Worm (Caenorhabditis elegans) whole organism, L3 larva: ENCODE measurements around the gene M02D8.3.
"Not testable (repeated sequence)": the region's sequence is repeated elsewhere in the genome, so short reads cannot be mapped to it uniquely, and the experiment has no call there.

Experiments
- R02D3.7 ChIP-seq: fragments of 150-350 bp; optimal IDR thresholded peaks from 2 replicates; lab custom pipeline; 2014; ENCODE audit warnings: missing biosample characterization, missing genetic modification characterization
- ZK546.5 ChIP-seq: sonication (generic microtip); optimal IDR thresholded peaks from 2 replicates; lab custom pipeline; 2017; ENCODE audit warnings: missing biosample characterization, missing genetic modification characterization
- aly-2 ChIP-seq: fragments of 150-350 bp; optimal IDR thresholded peaks from 2 replicates; lab custom pipeline; 2014; ENCODE audit warnings: missing biosample characterization, missing genetic modification characterization
- ceh-28 ChIP-seq: fragments of 150-350 bp; optimal IDR thresholded peaks from 2 replicates; lab custom pipeline; 2014; ENCODE audit warnings: missing biosample characterization, missing genetic modification reagents, missing genetic modification characterization
- ceh-9 ChIP-seq: sonication (generic microtip); optimal IDR thresholded peaks from 2 replicates; lab custom pipeline; 2018; ENCODE audit warnings: missing biosample characterization, missing genetic modification characterization
- egl-27 ChIP-seq: sonication (generic microtip); optimal IDR thresholded peaks from 4 replicates; lab custom pipeline; 2017; ENCODE audit warnings: missing biosample characterization, missing genetic modification reagents, missing genetic modification characterization
- egl-5 ChIP-seq: fragments of 150-350 bp; optimal IDR thresholded peaks from 2 replicates; lab custom pipeline; 2017; ENCODE audit warnings: missing biosample characterization, missing genetic modification reagents, missing genetic modification characterization, inconsistent platforms
- elt-2 ChIP-seq: sonication (generic microtip); optimal IDR thresholded peaks from 2 replicates; lab custom pipeline; 2016; ENCODE audit warnings: missing genetic modification reagents, mild to moderate bottlenecking, missing genetic modification characterization, missing compliant biosample characterization
- fkh-10 ChIP-seq: sonication (generic microtip); optimal IDR thresholded peaks from 2 replicates; lab custom pipeline; 2017; ENCODE audit warnings: missing biosample characterization, missing genetic modification reagents, missing genetic modification characterization
- fkh-2 ChIP-seq: fragments of 150-350 bp; optimal IDR thresholded peaks from 2 replicates; lab custom pipeline; 2014; ENCODE audit warnings: missing biosample characterization, missing genetic modification reagents, missing genetic modification characterization
- jun-1 ChIP-seq: fragments of 150-350 bp; optimal IDR thresholded peaks from 2 replicates; lab custom pipeline; 2014; ENCODE audit warnings: missing biosample characterization, missing genetic modification reagents, missing genetic modification characterization
- lin-15B ChIP-seq: fragments of 150-350 bp; optimal IDR thresholded peaks from 2 replicates; lab custom pipeline; 2014; ENCODE audit warnings: missing biosample characterization, missing genetic modification characterization
- lin-39 ChIP-seq: fragments of 150-350 bp; optimal IDR thresholded peaks from 2 replicates; lab custom pipeline; 2018; ENCODE audit warnings: missing biosample characterization, missing genetic modification reagents, missing genetic modification characterization
- lsy-12 ChIP-seq: sonication (generic microtip); optimal IDR thresholded peaks from 2 replicates; lab custom pipeline; 2016; ENCODE audit warnings: mild to moderate bottlenecking, missing genetic modification characterization, missing compliant biosample characterization
- mdl-1 ChIP-seq: fragments of 150-350 bp; optimal IDR thresholded peaks from 2 replicates; lab custom pipeline; 2014; ENCODE audit warnings: missing biosample characterization, missing genetic modification characterization
- nfya-1 ChIP-seq: sonication (generic microtip); optimal IDR thresholded peaks from 2 replicates; lab custom pipeline; 2017; ENCODE audit warnings: missing genetic modification characterization, mild to moderate bottlenecking, missing compliant biosample characterization, antibody characterized with exemption, moderate library complexity; ENCODE audit not compliant: insufficient read depth
- nhr-11 ChIP-seq: fragments of 150-350 bp; optimal IDR thresholded peaks from 2 replicates; lab custom pipeline; 2014; ENCODE audit warnings: missing biosample characterization, missing genetic modification characterization
- nhr-237 ChIP-seq: fragments of 150-350 bp; optimal IDR thresholded peaks from 2 replicates; lab custom pipeline; 2014; ENCODE audit warnings: missing biosample characterization, missing genetic modification characterization
- nhr-25 ChIP-seq: sonication (generic microtip); optimal IDR thresholded peaks from 2 replicates; lab custom pipeline; 2017; ENCODE audit warnings: missing biosample characterization, missing genetic modification characterization
- nhr-28 ChIP-seq: fragments of 150-350 bp; optimal IDR thresholded peaks from 2 replicates; lab custom pipeline; 2014; ENCODE audit warnings: missing biosample characterization, missing genetic modification characterization
- nhr-43 ChIP-seq: sonication (generic microtip); optimal IDR thresholded peaks from 2 replicates; lab custom pipeline; 2016; ENCODE audit warnings: mild to moderate bottlenecking, missing genetic modification characterization, missing compliant biosample characterization; ENCODE audit not compliant: poor library complexity, severe bottlenecking
- nhr-77 ChIP-seq: fragments of 150-350 bp; optimal IDR thresholded peaks from 2 replicates; lab custom pipeline; 2014; ENCODE audit warnings: missing biosample characterization, missing genetic modification characterization
- pha-4 ChIP-seq: fragments of 150-350 bp; optimal IDR thresholded peaks from 2 replicates; lab custom pipeline; 2014; ENCODE audit warnings: missing biosample characterization, missing genetic modification reagents, missing genetic modification characterization
- pqm-1 ChIP-seq: fragments of 150-350 bp; optimal IDR thresholded peaks from 2 replicates; lab custom pipeline; 2017; ENCODE audit warnings: missing biosample characterization, missing genetic modification characterization, inconsistent platforms
- snpc-4 ChIP-seq: fragments of 150-350 bp; optimal IDR thresholded peaks from 2 replicates; lab custom pipeline; 2014; ENCODE audit warnings: missing biosample characterization, missing genetic modification characterization
- tbx-2 ChIP-seq: sonication (generic microtip); optimal IDR thresholded peaks from 2 replicates; lab custom pipeline; 2016; ENCODE audit warnings: mild to moderate bottlenecking, missing genetic modification characterization, missing compliant biosample characterization
- zag-1 ChIP-seq: fragments of 150-350 bp; optimal IDR thresholded peaks from 2 replicates; lab custom pipeline; 2014; ENCODE audit warnings: missing biosample characterization, missing genetic modification characterization
- ztf-11 ChIP-seq: fragments of 150-350 bp; optimal IDR thresholded peaks from 2 replicates; lab custom pipeline; 2014; ENCODE audit warnings: missing biosample characterization, missing genetic modification characterization

Gene M02D8.3

ce11 chrX:8739373-8739772, 2.6 kb upstream of the M02D8.3 start, which contains the start of gene M02D8.2:
Gene M02D8.2 (plus strand): TSS chrX:8739673.
- TF ChIP-seq egl-27 (tag; lab: Kevin White, UChicago) (no peak), aly-2 (tag; lab: Kevin White, UChicago) (no peak)

- no peak for TF ChIP-seq lsy-12 (tag; lab: Kevin White, UChicago)
- TF ChIP-seq elt-2 (tag; lab: Kevin White, UChicago), result no peak
- no peak for TF ChIP-seq jun-1 (tag; lab: Kevin White, UChicago)
- no peak for TF ChIP-seq nhr-77 (tag; lab: Kevin White, UChicago)
- no peak for TF ChIP-seq pha-4
- TF ChIP-seq nhr-28, result no peak
- TF ChIP-seq zag-1 (tag; lab: Kevin White, UChicago), result no peak
- TF ChIP-seq ceh-9 (tag; lab: Kevin White, UChicago), result no peak
- no peak for TF ChIP-seq egl-27 (tag; lab: Kevin White, UChicago)
- no peak for TF ChIP-seq pqm-1 (tag; lab: Kevin White, UChicago)
- TF ChIP-seq ZK546.5 (tag; lab: Kevin White, UChicago), result no peak
Measured at ce11 chrX:8737801-8738200, 986 bp upstream of the M02D8.3 start.

ce11 chrX:8731822-8732221, 5.0 kb downstream of the M02D8.3 start, which contains the start of gene M02D8.6:
Gene M02D8.6 (minus strand): TSS chrX:8731922.
- TF ChIP-seq nhr-237 (tag; lab: Kevin White, UChicago); egl-5; ceh-28 (tag; lab: Kevin White, UChicago): not testable (repeated sequence)

- TF ChIP-seq ztf-11 (no peak), lin-39 (tag; lab: Kevin White, UChicago) (peak; percentile 55), lsy-12 (tag; lab: Kevin White, UChicago) (no peak)
- TF ChIP-seq, all 47 proteins: peak for 1
Measured at ce11 chrX:8727306-8727705, 9.5 kb downstream of the M02D8.3 start, which contains the start of gene EGAP4.1. Gene EGAP4.1 (minus strand): TSS chrX:8727406.

- TF ChIP-seq nhr-25 (tag; lab: Kevin White, UChicago), result no peak
- peak; percentile 49 for TF ChIP-seq nfya-1 (tag; lab: Kevin White, UChicago)
- TF ChIP-seq R02D3.7, result no peak
- peak; percentile 26 for TF ChIP-seq snpc-4 (tag; lab: Kevin White, UChicago)
- peak; percentile 30 for TF ChIP-seq fkh-2
- TF ChIP-seq tbx-2 (tag; lab: Kevin White, UChicago), result no peak
- peak; percentile 56 for TF ChIP-seq nhr-11
Measured at ce11 chrX:8723840-8724239, 13.0 kb downstream of the M02D8.3 start.

ce11 chrX:8723127-8723600, 13.7 kb downstream of the M02D8.3 start, which contains the start of gene tnt-2:
Gene tnt-2 (minus strand): TSS chrX:8723550.
- TF ChIP-seq fkh-10 (GFP tag; lab: Kevin White, UChicago) (no peak), aly-2 (tag; lab: Kevin White, UChicago) (no peak), ZK546.5 (tag; lab: Kevin White, UChicago) (no peak), fkh-2 (no peak)

ce11 chrX:8721273-8721672, 15.5 kb downstream of the M02D8.3 start:
- TF ChIP-seq lin-15B (no peak), pha-4 (peak; percentile 91)

- TF ChIP-seq mdl-1 (tag; lab: Kevin White, UChicago), result no peak
- no peak for TF ChIP-seq nhr-43 (tag; lab: Kevin White, UChicago)
- TF ChIP-seq ceh-9 (tag; lab: Kevin White, UChicago), result no peak
Measured at ce11 chrX:8720658-8721057, 16.2 kb downstream of the M02D8.3 start, which contains the start of gene F53A9.9. Gene F53A9.9 (minus strand): TSS chrX:8720758.
